Fruit fly (Drosophila melanogaster) whole organism, prepupa: ENCODE data around the gene GstD8.
A peak's percentile ranks its signal among the peaks of the same experiment; 100 is the strongest.

ENCODE experiments used
- Blimp-1 ChIP-seq: fragments of 200-800 bp; sonication (Bioruptor generic); optimal IDR thresholded peaks from 3 replicates; lab custom pipeline; 2017; ENCODE audit warnings: missing biosample characterization, missing genetic modification characterization, mild to moderate bottlenecking, moderate library complexity, missing genetic modification reagents
- CG11762 ChIP-seq: fragments of 200-800 bp; sonication (Bioruptor generic); optimal IDR thresholded peaks from 3 replicates; lab custom pipeline; 2016; ENCODE audit warnings: missing biosample characterization, missing genetic modification characterization; ENCODE audit not compliant: insufficient read depth
- CG11902 ChIP-seq: fragments of 200-800 bp; sonication (Bioruptor generic); optimal IDR thresholded peaks from 3 replicates; lab custom pipeline; 2016; ENCODE audit warnings: missing biosample characterization, missing genetic modification characterization
- CG15336 ChIP-seq: fragments of 200-800 bp; sonication (Bioruptor generic); IDR thresholded peaks from 2 replicates; pipeline ENCODE4 v1.3.6; 2022; ENCODE audit warnings: missing biosample characterization, missing genetic modification characterization
- CG3032 ChIP-seq: fragments of 200-800 bp; optimal IDR thresholded peaks from 2 replicates; lab custom pipeline; 2019; ENCODE audit warnings: missing biosample characterization, mild to moderate bottlenecking, missing genetic modification characterization, moderate library complexity
- CG31627 ChIP-seq: fragments of 200-800 bp; sonication (Bioruptor generic); optimal IDR thresholded peaks from 3 replicates; lab custom pipeline; 2016; ENCODE audit warnings: missing biosample characterization, missing genetic modification characterization
- CG3919 ChIP-seq: fragments of 200-800 bp; sonication (Bioruptor generic); optimal IDR thresholded peaks from 3 replicates; lab custom pipeline; 2016; ENCODE audit warnings: missing biosample characterization, missing genetic modification characterization
- CG4318 ChIP-seq: fragments of 200-800 bp; sonication (Bioruptor generic); optimal IDR thresholded peaks from 3 replicates; lab custom pipeline; 2017; ENCODE audit warnings: missing biosample characterization, mild to moderate bottlenecking, missing genetic modification characterization
- CG6163 ChIP-seq: fragments of 200-800 bp; sonication (Bioruptor generic); IDR thresholded peaks from 3 replicates; pipeline ENCODE4 v1.3.6; 2022; ENCODE audit warnings: missing biosample characterization, missing genetic modification characterization
- CG6276 ChIP-seq: fragments of 200-800 bp; sonication (Bioruptor generic); optimal IDR thresholded peaks from 2 replicates; lab custom pipeline; 2017; ENCODE audit warnings: missing biosample characterization, mild to moderate bottlenecking, missing genetic modification characterization
- CG6792 ChIP-seq: fragments of 200-800 bp; sonication (Bioruptor generic); optimal IDR thresholded peaks from 3 replicates; lab custom pipeline; 2016; ENCODE audit warnings: missing biosample characterization, missing genetic modification characterization
- CG6808 ChIP-seq: fragments of 200-800 bp; sonication (Bioruptor generic); optimal IDR thresholded peaks from 3 replicates; lab custom pipeline; 2017; ENCODE audit warnings: missing biosample characterization, missing genetic modification characterization, mild to moderate bottlenecking, moderate library complexity, missing genetic modification reagents
- CG7368 ChIP-seq: fragments of 200-800 bp; sonication (Bioruptor generic); optimal IDR thresholded peaks from 3 replicates; lab custom pipeline; 2016; ENCODE audit warnings: missing biosample characterization, missing genetic modification characterization
- Eip75B ChIP-seq: fragments of 200-800 bp; sonication (Bioruptor generic); optimal IDR thresholded peaks from 3 replicates; lab custom pipeline; 2016; ENCODE audit warnings: missing biosample characterization, missing genetic modification characterization
- Eip78C ChIP-seq: fragments of 200-800 bp; sonication (Bioruptor generic); peaks from one replicate; lab custom pipeline; 2016; ENCODE audit warnings: missing biosample characterization, missing genetic modification characterization
- Eip93F ChIP-seq: fragments of 200-800 bp; sonication (Bioruptor generic); optimal IDR thresholded peaks from 2 replicates; lab custom pipeline; 2016; ENCODE audit warnings: missing biosample characterization, mild to moderate bottlenecking, missing genetic modification characterization
- Ets21C ChIP-seq: fragments of 200-800 bp; sonication (Bioruptor generic); optimal IDR thresholded peaks from 3 replicates; lab custom pipeline; 2016; ENCODE audit warnings: missing biosample characterization, missing genetic modification characterization
- Ets96B ChIP-seq: fragments of 200-800 bp; optimal IDR thresholded peaks from 2 replicates; lab custom pipeline; 2019; ENCODE audit warnings: missing biosample characterization, mild to moderate bottlenecking, missing genetic modification characterization, moderate library complexity
- Gug ChIP-seq: fragments of 200-800 bp; sonication (Bioruptor generic); IDR thresholded peaks from 2 replicates; pipeline ENCODE4 v1.3.6; 2022; ENCODE audit warnings: missing biosample characterization, missing genetic modification characterization
- Hr38 ChIP-seq: sonication (Bioruptor generic); optimal IDR thresholded peaks from 2 replicates; lab custom pipeline; 2016; ENCODE audit warnings: missing biosample characterization, missing genetic modification characterization
- Hr39 ChIP-seq: fragments of 200-800 bp; sonication (Bioruptor generic); optimal IDR thresholded peaks from 2 replicates; lab custom pipeline; 2016; ENCODE audit warnings: missing biosample characterization, missing genetic modification characterization
- Hr4 ChIP-seq: fragments of 200-800 bp; sonication (Bioruptor generic); optimal IDR thresholded peaks from 3 replicates; lab custom pipeline; 2016; ENCODE audit warnings: missing biosample characterization, missing genetic modification characterization
- Lpt ChIP-seq: fragments of 200-800 bp; sonication (Bioruptor generic); optimal IDR thresholded peaks from 3 replicates; lab custom pipeline; 2016; ENCODE audit warnings: missing biosample characterization, missing genetic modification characterization
- Met ChIP-seq: fragments of 200-800 bp; sonication (Bioruptor generic); optimal IDR thresholded peaks from 3 replicates; lab custom pipeline; 2016; ENCODE audit warnings: missing biosample characterization, missing genetic modification characterization
- Sox102F ChIP-seq: fragments of 200-800 bp; sonication (Bioruptor generic); optimal IDR thresholded peaks from 2 replicates; lab custom pipeline; 2016; ENCODE audit warnings: missing biosample characterization, mild to moderate bottlenecking, missing genetic modification characterization
- achi ChIP-seq: fragments of 200-800 bp; sonication (Bioruptor generic); optimal IDR thresholded peaks from 3 replicates; lab custom pipeline; 2016; ENCODE audit warnings: missing biosample characterization, missing genetic modification characterization
- dac ChIP-seq: fragments of 200-800 bp; sonication (Bioruptor generic); optimal IDR thresholded peaks from 2 replicates; lab custom pipeline; 2017; ENCODE audit warnings: missing biosample characterization, mild to moderate bottlenecking, missing genetic modification characterization
- dsx ChIP-seq: fragments of 200-800 bp; optimal IDR thresholded peaks from 3 replicates; lab custom pipeline; 2019; ENCODE audit warnings: missing biosample characterization, mild to moderate bottlenecking, missing genetic modification characterization, moderate library complexity; ENCODE audit not compliant: poor library complexity, severe bottlenecking
- eg ChIP-seq: fragments of 200-800 bp; sonication (Bioruptor generic); IDR thresholded peaks from 3 replicates; pipeline ENCODE4 v1.3.6; 2022; ENCODE audit warnings: missing biosample characterization, missing genetic modification characterization
- esn ChIP-seq: fragments of 200-800 bp; sonication (Bioruptor generic); optimal IDR thresholded peaks from 2 replicates; lab custom pipeline; 2016; ENCODE audit warnings: missing biosample characterization, mild to moderate bottlenecking, missing genetic modification characterization, moderate library complexity
- fd59A ChIP-seq: fragments of 200-800 bp; sonication (Bioruptor generic); optimal IDR thresholded peaks from 2 replicates; lab custom pipeline; 2017; ENCODE audit warnings: missing biosample characterization, mild to moderate bottlenecking, missing genetic modification characterization, missing genetic modification reagents
- fd85E ChIP-seq: fragments of 200-800 bp; sonication (Bioruptor generic); optimal IDR thresholded peaks from 3 replicates; lab custom pipeline; 2016; ENCODE audit warnings: missing biosample characterization, missing genetic modification characterization
- net ChIP-seq: fragments of 200-800 bp; sonication (Bioruptor generic); optimal IDR thresholded peaks from 3 replicates; lab custom pipeline; 2016; ENCODE audit warnings: missing biosample characterization, missing genetic modification characterization
- pdm3 ChIP-seq: fragments of 200-800 bp; sonication (Bioruptor generic); optimal IDR thresholded peaks from 3 replicates; lab custom pipeline; 2016; ENCODE audit warnings: missing biosample characterization, missing genetic modification characterization
- ss ChIP-seq, 2 experiments: fragments of 200-800 bp; sonication (Bioruptor generic); optimal IDR thresholded peaks; 2 replicates in 1 of 2; 3 replicates in 1 of 2; lab custom pipeline; 2017 to 2018; ENCODE audit warnings: mild to moderate bottlenecking in 2 of 2, missing biosample characterization in 2 of 2, missing genetic modification characterization in 2 of 2, moderate library complexity in 1 of 2
- svp ChIP-seq: fragments of 200-800 bp; sonication (Bioruptor generic); peaks from one replicate; lab custom pipeline; 2016; ENCODE audit warnings: missing biosample characterization, missing genetic modification characterization
- topi ChIP-seq: fragments of 200-800 bp; sonication (Bioruptor generic); optimal IDR thresholded peaks from 3 replicates; lab custom pipeline; 2016; ENCODE audit warnings: missing biosample characterization, missing genetic modification characterization
- vri ChIP-seq: fragments of 200-800 bp; sonication (Bioruptor generic); optimal IDR thresholded peaks from 3 replicates; lab custom pipeline; 2016; ENCODE audit warnings: missing biosample characterization, mild to moderate bottlenecking, missing genetic modification characterization

Gene GstD8

DNA sequence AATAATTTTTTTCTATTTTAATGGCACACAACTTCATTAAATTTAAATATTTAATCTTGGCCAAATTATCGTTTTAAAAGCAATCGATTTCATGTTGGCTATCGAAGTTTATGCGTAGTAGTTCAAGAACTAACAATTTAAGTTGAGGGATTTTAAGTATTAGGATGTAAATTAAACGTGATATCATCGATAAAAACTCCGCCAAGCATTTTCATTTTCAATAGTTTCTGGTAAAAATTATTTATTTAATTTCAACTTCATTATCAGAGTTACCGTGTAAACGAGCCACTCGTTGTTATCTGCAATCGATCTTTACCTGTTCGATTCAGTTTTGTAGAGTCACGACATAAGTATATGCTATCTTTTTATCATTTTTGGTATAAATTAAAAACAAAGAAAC, 23.1 kb downstream of the GstD8 start (continued):
- TF ChIP-seq Lpt (GFP tag; lab: Kevin White, UChicago) (peak; percentile 81), CG6792 (GFP tag; lab: Kevin White, UChicago) (peak; percentile 96), CG3032 (tag; lab: Kevin White, UChicago) (peak; percentile 98), fd59A (GFP tag; lab: Kevin White, UChicago) (peak; percentile 91), eg (GFP tag; lab: Robert Waterston, UW) (peak; percentile 98), CG6808 (peak; percentile 95), CG6276 (peak; percentile 94), dsx (peak; percentile 98), vri (GFP tag; lab: Kevin White, UChicago) (peak; percentile 95), Hr4 (GFP tag; lab: Kevin White, UChicago) (peak; percentile 93), achi (GFP tag; lab: Kevin White, UChicago) (peak; percentile 94), ss (GFP tag; optimal IDR thresholded peaks at IDR 0.05; lab: Kevin White, UChicago) (peak; percentile 97 to 98), Sox102F (peak; percentile 98), CG3919 (GFP tag; lab: Kevin White, UChicago) (peak; percentile 100), CG11762 (GFP tag; lab: Kevin White, UChicago) (peak; percentile 99), Gug (peak; percentile 85), CG4318 (GFP tag; lab: Kevin White, UChicago) (peak; percentile 88), Eip75B (peak; percentile 95), fd85E (GFP tag; lab: Kevin White, UChicago) (peak; percentile 97), Hr38 (GFP tag; lab: Kevin White, UChicago) (no peak), svp (GFP tag; lab: Kevin White, UChicago) (peak; percentile 99), CG6163 (peak; percentile 100), net (peak; percentile 94), Hr39 (peak; percentile 94), Ets96B (peak; percentile 98), CG31627 (GFP tag; lab: Kevin White, UChicago) (peak; percentile 96), CG11902 (GFP tag; lab: Kevin White, UChicago) (peak; percentile 96), Eip78C (peak; percentile 99), Ets21C (GFP tag; lab: Kevin White, UChicago) (peak; percentile 92), CG15336 (GFP tag; lab: Robert Waterston, UW) (peak; percentile 95), Blimp-1 (GFP tag; lab: Kevin White, UChicago) (peak; percentile 93)
- TF ChIP-seq, all 60 proteins: peak for 59

DNA sequence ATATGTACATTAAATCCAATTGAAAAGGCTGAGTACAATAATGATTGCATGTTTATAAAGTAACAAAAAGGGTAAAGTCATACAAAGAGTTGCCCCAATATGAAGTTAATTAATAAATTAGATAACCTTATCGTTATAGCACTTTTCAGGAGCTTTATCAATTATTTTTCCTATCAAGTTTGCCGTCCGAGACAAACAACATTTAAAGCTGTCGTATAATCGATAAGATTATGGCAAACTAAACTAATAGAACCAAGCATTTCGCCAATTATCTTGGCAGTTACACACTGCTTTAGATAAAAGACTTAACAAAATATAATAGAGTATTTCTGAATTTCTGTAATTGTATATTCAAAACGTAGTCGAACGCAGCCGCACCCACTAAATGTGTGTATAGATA, 25.3 kb downstream of the GstD8 start:
- TF ChIP-seq Eip93F (peak; percentile 26), vri (GFP tag; lab: Kevin White, UChicago) (peak; percentile 18), CG11902 (GFP tag; lab: Kevin White, UChicago) (no peak), fd59A (GFP tag; lab: Kevin White, UChicago) (no peak)

DNA sequence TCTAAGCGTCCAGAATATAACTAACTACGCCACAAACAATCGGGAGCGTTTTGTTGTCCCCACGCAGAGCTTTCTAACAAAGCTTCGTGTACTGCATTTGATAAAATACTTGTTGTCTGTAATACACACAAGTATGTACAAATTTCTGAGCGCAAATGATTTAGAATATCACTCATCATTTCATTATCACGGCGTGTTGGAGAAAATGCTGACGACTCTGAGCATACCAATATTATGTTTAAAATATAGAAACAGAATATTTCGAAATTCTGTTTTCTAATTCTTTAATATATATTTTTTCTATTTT, 26.1 kb downstream of the GstD8 start, which contains the start of gene Cyp9f2:
Cyp9f2 (minus strand) TSS at position 101 of the 307 bp plus-strand sequence.
- no peak for TF ChIP-seq dac (GFP tag; lab: Kevin White, UChicago)
- no peak for TF ChIP-seq CG11762 (GFP tag; lab: Kevin White, UChicago)
- TF ChIP-seq Gug: no peak
- TF ChIP-seq Ets96B: no peak
- no peak for TF ChIP-seq pdm3 (GFP tag; lab: Kevin White, UChicago)
- TF ChIP-seq Hr4 (GFP tag; lab: Kevin White, UChicago): no peak
- TF ChIP-seq Met (GFP tag; lab: Kevin White, UChicago): no peak
- no peak for TF ChIP-seq esn (GFP tag; lab: Kevin White, UChicago)
- no peak for TF ChIP-seq Eip78C
- no peak for TF ChIP-seq eg (GFP tag; lab: Robert Waterston, UW)
- TF ChIP-seq CG7368 (GFP tag; lab: Kevin White, UChicago): no peak
- TF ChIP-seq topi (GFP tag; lab: Kevin White, UChicago): no peak
- no peak for TF ChIP-seq CG6163
- TF ChIP-seq Sox102F: no peak
- no peak for TF ChIP-seq CG3032 (tag; lab: Kevin White, UChicago)
